In the genomic region with DNA sequence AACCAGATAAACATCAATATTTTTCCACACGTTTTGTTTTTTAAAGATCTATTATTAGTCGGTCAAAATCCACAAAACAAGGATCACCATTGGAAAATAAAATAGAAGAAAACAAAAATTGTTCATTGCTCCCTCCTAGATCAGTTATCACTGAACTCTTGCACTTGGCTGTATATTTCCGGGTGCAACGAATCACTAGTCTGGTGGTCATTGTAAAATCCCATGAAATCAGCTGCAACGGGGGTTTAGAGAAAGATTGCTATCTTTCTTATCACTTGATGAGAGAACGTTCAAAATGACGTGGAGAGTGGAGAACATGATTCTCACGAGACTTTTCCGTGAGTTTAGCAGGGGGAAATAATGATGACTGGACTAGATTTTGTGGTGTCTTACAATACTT, we compare ENCODE assay signal across 5 worm cellular contexts.
A peak's percentile ranks its signal among the peaks of the same experiment; 100 is the strongest.
TF ChIP-seq lines count a peak whose summit lies in the region.

No protein-coding gene starts in this region.

TF ChIP-seq in whole organism, L1 larva, 84 proteins besides CTCF, POLR2A, EP300 and RAD21 (continues in another document):
- peak; percentile 71 for TF ChIP-seq nhr-19 (GFP tag; conservative IDR thresholded peaks at IDR 0.05; lab: Robert Waterston, UW)
- peak in 1 of 6 experiments; percentile 87 for TF ChIP-seq elt-3 (tag; optimal IDR thresholded peaks at IDR 0.05; lab: Kevin White, UChicago)
- TF ChIP-seq ces-1 (GFP tag; optimal IDR thresholded peaks at IDR 0.05; lab: Kevin White, UChicago) = no peak
- no peak for TF ChIP-seq lir-3 (tag; optimal IDR thresholded peaks at IDR 0.05; lab: Kevin White, UChicago; ENCODE audit: poor library complexity)
- peak in 1 of 2 experiments; percentile 19 for TF ChIP-seq mdl-1 (tag; optimal IDR thresholded peaks at IDR 0.05; lab: Kevin White, UChicago)
- TF ChIP-seq Y116A8C.19 (tag; optimal IDR thresholded peaks at IDR 0.05; lab: Kevin White, UChicago; ENCODE audit: borderline replicate concordance) = no peak
- TF ChIP-seq ceh-8 (GFP tag; optimal IDR thresholded peaks at IDR 0.05; lab: Kevin White, UChicago) = no peak
- TF ChIP-seq jun-1 (tag; optimal IDR thresholded peaks at IDR 0.05; lab: Kevin White, UChicago) = peak; percentile 3
- TF ChIP-seq nhr-20 (tag; optimal IDR thresholded peaks at IDR 0.05; lab: Kevin White, UChicago) = peak; percentile 49
- no peak for TF ChIP-seq aha-1 (tag; optimal IDR thresholded peaks at IDR 0.05; lab: Kevin White, UChicago)
- no peak for TF ChIP-seq egl-13 (tag; optimal IDR thresholded peaks at IDR 0.05; lab: Kevin White, UChicago)
- no peak for TF ChIP-seq unc-30 (tag; optimal IDR thresholded peaks at IDR 0.05; lab: Kevin White, UChicago)
- TF ChIP-seq zip-4 (GFP tag; optimal IDR thresholded peaks at IDR 0.05; lab: Kevin White, UChicago) = no peak
- no peak for TF ChIP-seq dsc-1 (tag; optimal IDR thresholded peaks at IDR 0.05; lab: Kevin White, UChicago)
- peak; percentile 78 for TF ChIP-seq nhr-85 (tag; lab: Kevin White, UChicago)
- TF ChIP-seq hlh-17 (GFP tag; optimal IDR thresholded peaks at IDR 0.05; lab: Kevin White, UChicago; ENCODE audit: borderline replicate concordance) = no peak
- TF ChIP-seq C16A3.4 (tag; optimal IDR thresholded peaks at IDR 0.05; lab: Kevin White, UChicago) = no peak

TF ChIP-seq in whole organism, L2 larva, 48 proteins besides CTCF, POLR2A, EP300 and RAD21 (continues in another document):
- TF ChIP-seq ceh-82 (tag; optimal IDR thresholded peaks at IDR 0.05; lab: Kevin White, UChicago) (no peak), elt-3 (tag; optimal IDR thresholded peaks at IDR 0.05; lab: Kevin White, UChicago) (no peak), unc-62 (GFP tag; optimal IDR thresholded peaks at IDR 0.05; lab: Kevin White, UChicago) (no peak), nhr-77 (tag; optimal IDR thresholded peaks at IDR 0.05; lab: Kevin White, UChicago) (no peak), alr-1 (tag; optimal IDR thresholded peaks at IDR 0.05; lab: Kevin White, UChicago) (no peak), lin-13 (GFP tag; optimal IDR thresholded peaks at IDR 0.05; lab: Kevin White, UChicago) (no peak), F13H6.1 (tag; optimal IDR thresholded peaks at IDR 0.05; lab: Kevin White, UChicago) (peak; percentile 66), nhr-12 (tag; optimal IDR thresholded peaks at IDR 0.05; lab: Kevin White, UChicago) (no peak), ama-1 (optimal IDR thresholded peaks at IDR 0.05; lab: Kevin White, UChicago) (no peak), Y55F3AM.14 (GFP tag; optimal IDR thresholded peaks at IDR 0.05; lab: Kevin White, UChicago) (no peak), nhr-237 (tag; optimal IDR thresholded peaks at IDR 0.05; lab: Kevin White, UChicago) (no peak), ceh-16 (tag; optimal IDR thresholded peaks at IDR 0.05; lab: Kevin White, UChicago) (no peak), zag-1 (tag; optimal IDR thresholded peaks at IDR 0.05; lab: Kevin White, UChicago) (no peak), egl-27 (tag; optimal IDR thresholded peaks at IDR 0.05; lab: Kevin White, UChicago) (peak; percentile 49), snpc-4 (tag; optimal IDR thresholded peaks at IDR 0.05; lab: Kevin White, UChicago) (no peak), ztf-11 (tag; optimal IDR thresholded peaks at IDR 0.05; lab: Kevin White, UChicago) (no peak), sma-3 (GFP tag; optimal IDR thresholded peaks at IDR 0.05; lab: Kevin White, UChicago) (no peak), peb-1 (tag; optimal IDR thresholded peaks at IDR 0.05; lab: Kevin White, UChicago) (no peak), nhr-10 (tag; optimal IDR thresholded peaks at IDR 0.05; lab: Kevin White, UChicago) (no peak)

TF ChIP-seq in whole organism, L3 larva, 47 proteins besides CTCF, POLR2A, EP300 and RAD21 (continues in another document):
- TF ChIP-seq nhr-67 (tag; optimal IDR thresholded peaks at IDR 0.05; lab: Kevin White, UChicago) = no peak
- TF ChIP-seq nhr-77 (tag; optimal IDR thresholded peaks at IDR 0.05; lab: Kevin White, UChicago) = no peak
- no peak for TF ChIP-seq ceh-16 (tag; optimal IDR thresholded peaks at IDR 0.05; lab: Kevin White, UChicago)
- peak; percentile 18 for TF ChIP-seq nhr-23 (tag; optimal IDR thresholded peaks at IDR 0.05; lab: Kevin White, UChicago)
- TF ChIP-seq nfya-1 (tag; optimal IDR thresholded peaks at IDR 0.05; lab: Kevin White, UChicago; ENCODE audit: insufficient read depth) = peak; percentile 14
- no peak for TF ChIP-seq nhr-11 (tag; optimal IDR thresholded peaks at IDR 0.05; lab: Kevin White, UChicago)
- no peak for TF ChIP-seq ama-1 (optimal IDR thresholded peaks at IDR 0.05; lab: Kevin White, UChicago)
- no peak for TF ChIP-seq nhr-12 (tag; optimal IDR thresholded peaks at IDR 0.05; lab: Kevin White, UChicago)
- TF ChIP-seq eor-1 (tag; optimal IDR thresholded peaks at IDR 0.05; lab: Kevin White, UChicago) = no peak
- no peak for TF ChIP-seq elt-1 (tag; optimal IDR thresholded peaks at IDR 0.05; lab: Kevin White, UChicago)
- no peak for TF ChIP-seq unc-62 (GFP tag; optimal IDR thresholded peaks at IDR 0.05; lab: Kevin White, UChicago)
- TF ChIP-seq nhr-25 (tag; optimal IDR thresholded peaks at IDR 0.05; lab: Kevin White, UChicago) = no peak
- no peak for TF ChIP-seq aly-2 (tag; optimal IDR thresholded peaks at IDR 0.05; lab: Kevin White, UChicago)
- peak; percentile 32 for TF ChIP-seq egl-27 (tag; optimal IDR thresholded peaks at IDR 0.05; lab: Kevin White, UChicago)
- TF ChIP-seq ztf-4 (tag; optimal IDR thresholded peaks at IDR 0.05; lab: Kevin White, UChicago) = no peak
- TF ChIP-seq pha-4 (tag; optimal IDR thresholded peaks at IDR 0.05; lab: Kevin White, UChicago) = no peak
- TF ChIP-seq fkh-2 (tag; optimal IDR thresholded peaks at IDR 0.05; lab: Kevin White, UChicago) = no peak
- TF ChIP-seq nhr-28 (tag; optimal IDR thresholded peaks at IDR 0.05; lab: Kevin White, UChicago) = no peak
- peak; percentile 74 for TF ChIP-seq nhr-43 (tag; optimal IDR thresholded peaks at IDR 0.05; lab: Kevin White, UChicago; ENCODE audit: poor library complexity, severe bottlenecking)

TF ChIP-seq in whole organism, L4 larva, 104 proteins besides CTCF, POLR2A, EP300 and RAD21 (continues in another document):
- TF ChIP-seq dve-1 (tag; optimal IDR thresholded peaks at IDR 0.05; lab: Kevin White, UChicago; ENCODE audit: insufficient read depth) (no peak), set-16 (GFP tag; IDR thresholded peaks at IDR 0.05; lab: Robert Waterston, UW) (no peak), hlh-11 (tag; optimal IDR thresholded peaks at IDR 0.05; lab: Kevin White, UChicago) (peak; percentile 83), ceh-20 (GFP tag; IDR thresholded peaks at IDR 0.05; lab: Robert Waterston, UW) (0 out of 2 replicates have a peak, but pooled peaks have one; percentile 15), mep-1 (tag; optimal IDR thresholded peaks at IDR 0.05; lab: Kevin White, UChicago) (no peak), unc-62 (GFP tag; optimal IDR thresholded peaks at IDR 0.05 in 1 of 2; lab: Kevin White, UChicago) (peak in 1 of 2 experiments; percentile 66), unc-62 (tag; optimal IDR thresholded peaks at IDR 0.05; lab: Kevin White, UChicago) (no peak), nhr-76 (tag; optimal IDR thresholded peaks at IDR 0.05; lab: Kevin White, UChicago) (no peak), lin-39 (tag; optimal IDR thresholded peaks at IDR 0.05; lab: Kevin White, UChicago) (no peak), pqm-1 (tag; optimal IDR thresholded peaks at IDR 0.05; lab: Kevin White, UChicago) (no peak), zfp-3 (GFP tag; conservative IDR thresholded peaks at IDR 0.05; lab: Robert Waterston, UW) (no peak), Y75B8A.6 (GFP tag; IDR thresholded peaks at IDR 0.05; lab: Robert Waterston, UW) (no peak), D1046.2 (GFP tag; IDR thresholded peaks at IDR 0.05; lab: Robert Waterston, UW) (no peak), T26A8.4 (GFP tag; IDR thresholded peaks at IDR 0.05; lab: Robert Waterston, UW) (peak; percentile 49; the same call in 1 of the 2 replicates), mdl-1 (tag; optimal IDR thresholded peaks at IDR 0.05; lab: Kevin White, UChicago) (peak in 1 of 2 experiments; percentile 49), daf-16 (GFP tag; optimal IDR thresholded peaks at IDR 0.05; lab: Kevin White, UChicago) (peak in 1 of 2 experiments; percentile 74), daf-16 (tag; optimal IDR thresholded peaks at IDR 0.05; lab: Kevin White, UChicago) (no peak), nhr-10 (tag; optimal IDR thresholded peaks at IDR 0.05; lab: Kevin White, UChicago) (peak; percentile 25), ZK337.2 (GFP tag; IDR thresholded peaks at IDR 0.05; lab: Robert Waterston, UW) (no peak), dmd-9 (GFP tag; IDR thresholded peaks at IDR 0.05; lab: Robert Waterston, UW) (no peak)

TF ChIP-seq in whole organism, young adult, 124 proteins besides CTCF, POLR2A, EP300 and RAD21 (continues in another document):
- no peak for TF ChIP-seq F39B2.1 (GFP tag; IDR thresholded peaks at IDR 0.05; lab: Robert Waterston, UW)
- no peak for TF ChIP-seq sptf-2 (GFP tag; optimal IDR thresholded peaks at IDR 0.05; lab: Kevin White, UChicago)
- no peak for TF ChIP-seq hmg-1.2 (GFP tag; IDR thresholded peaks at IDR 0.05; lab: Robert Waterston, UW)
- TF ChIP-seq aptf-3 (GFP tag; IDR thresholded peaks at IDR 0.05; lab: Robert Waterston, UW) = no peak
- no peak for TF ChIP-seq Y67H2A.10 (GFP tag; conservative IDR thresholded peaks at IDR 0.05; lab: Robert Waterston, UW)
- TF ChIP-seq F57C9.4 (tag; optimal IDR thresholded peaks at IDR 0.05; lab: Kevin White, UChicago) = no peak
- TF ChIP-seq T26A5.8 (tag; optimal IDR thresholded peaks at IDR 0.05; lab: Kevin White, UChicago) = no peak
- TF ChIP-seq Y56A3A.18 (GFP tag; IDR thresholded peaks at IDR 0.05; lab: Robert Waterston, UW) = no peak
- TF ChIP-seq somi-1 (GFP tag; optimal IDR thresholded peaks at IDR 0.05; lab: Kevin White, UChicago) = peak; percentile 38
- TF ChIP-seq B0336.3 (GFP tag; IDR thresholded peaks at IDR 0.05; lab: Robert Waterston, UW) = no peak
- 0 out of 2 replicates have a peak, but pooled peaks have one; percentile 8 for TF ChIP-seq lir-1 (GFP tag; conservative IDR thresholded peaks at IDR 0.05; lab: Robert Waterston, UW)
- no peak for TF ChIP-seq F22D6.2 (tag; optimal IDR thresholded peaks at IDR 0.05; lab: Kevin White, UChicago)
- no peak for TF ChIP-seq ets-4 (GFP tag; optimal IDR thresholded peaks at IDR 0.05; lab: Kevin White, UChicago)
- no peak for TF ChIP-seq cebp-1 (GFP tag; IDR thresholded peaks at IDR 0.05; lab: Robert Waterston, UW)
- peak; percentile 32 for TF ChIP-seq cebp-1 (tag; optimal IDR thresholded peaks at IDR 0.05; lab: Kevin White, UChicago)
- no peak for TF ChIP-seq let-526 (GFP tag; IDR thresholded peaks at IDR 0.05; lab: Robert Waterston, UW)
- TF ChIP-seq nhr-27 (tag; optimal IDR thresholded peaks at IDR 0.05; lab: Kevin White, UChicago) = no peak
- peak; percentile 27 for TF ChIP-seq lin-40 (tag; optimal IDR thresholded peaks at IDR 0.05; lab: Kevin White, UChicago)
- TF ChIP-seq ccch-3 (GFP tag; optimal IDR thresholded peaks at IDR 0.05; lab: Kevin White, UChicago) = no peak
- TF ChIP-seq lin-54 (GFP tag; optimal IDR thresholded peaks at IDR 0.05; lab: Kevin White, UChicago) = no peak
- TF ChIP-seq F33H1.4 (GFP tag; IDR thresholded peaks at IDR 0.05; lab: Robert Waterston, UW) = no peak
- no peak for TF ChIP-seq rpc-1 (optimal IDR thresholded peaks at IDR 0.05; lab: Kevin White, UChicago)
- TF ChIP-seq rpc-1 (tag; optimal IDR thresholded peaks at IDR 0.05; lab: Kevin White, UChicago) = no peak
- 0 out of 2 replicates have a peak, but pooled peaks have one; percentile 32 for TF ChIP-seq K11D2.4 (GFP tag; IDR thresholded peaks at IDR 0.05; lab: Robert Waterston, UW)
